Worm (Caenorhabditis elegans) whole organism, late embryonic: ENCODE measurements around the gene C48B4.11.

ENCODE experiments used
- C08G9.2 ChIP-seq: sonication (generic microtip); optimal IDR thresholded peaks from 2 replicates; lab custom pipeline; 2016; ENCODE audit warnings: mild to moderate bottlenecking, missing genetic modification characterization, moderate library complexity, missing compliant biosample characterization
- C38D4.7 ChIP-seq: fragments of 200-800 bp; sonication (Bioruptor generic); optimal IDR thresholded peaks from 2 replicates; lab custom pipeline; 2018; ENCODE audit warnings: mild to moderate bottlenecking, missing genetic modification characterization, moderate library complexity, missing compliant biosample characterization
- K02D7.2 ChIP-seq: sonication (generic microtip); optimal IDR thresholded peaks from 2 replicates; lab custom pipeline; 2017; ENCODE audit warnings: mild to moderate bottlenecking, missing genetic modification characterization, missing compliant biosample characterization
- Y22D7AL.16 ChIP-seq: sonication (generic microtip); optimal IDR thresholded peaks from 2 replicates; lab custom pipeline; 2016; ENCODE audit warnings: missing genetic modification characterization, missing compliant biosample characterization
- ama-1 ChIP-seq: fragments of 150-350 bp; optimal IDR thresholded peaks from 2 replicates; lab custom pipeline; 2014
- ceh-14 ChIP-seq: sonication (generic microtip); optimal IDR thresholded peaks from 2 replicates; lab custom pipeline; 2016; ENCODE audit warnings: missing genotype, missing genetic modification characterization, missing compliant biosample characterization
- ceh-18 ChIP-seq: sonication (generic microtip); optimal IDR thresholded peaks from 2 replicates; lab custom pipeline; 2016; ENCODE audit warnings: missing genetic modification characterization, missing compliant biosample characterization
- ceh-19 ChIP-seq: fragments of 200-800 bp; sonication (Bioruptor generic); optimal IDR thresholded peaks from 2 replicates; lab custom pipeline; 2018; ENCODE audit warnings: mild to moderate bottlenecking, missing genetic modification characterization, missing compliant biosample characterization
- ceh-2 ChIP-seq: sonication (generic microtip); optimal IDR thresholded peaks from 2 replicates; lab custom pipeline; 2016; ENCODE audit warnings: missing genotype, missing genetic modification characterization, missing compliant biosample characterization
- ceh-22 ChIP-seq: sonication (generic microtip); optimal IDR thresholded peaks from 2 replicates; lab custom pipeline; 2017; ENCODE audit warnings: missing biosample characterization, missing genetic modification characterization
- ceh-24 ChIP-seq: sonication (generic microtip); optimal IDR thresholded peaks from 2 replicates; lab custom pipeline; 2016; ENCODE audit warnings: mild to moderate bottlenecking, missing genetic modification characterization, missing compliant biosample characterization
- ceh-34 ChIP-seq: sonication (generic microtip); optimal IDR thresholded peaks from 2 replicates; lab custom pipeline; 2016; ENCODE audit warnings: mild to moderate bottlenecking, missing genetic modification characterization, missing compliant biosample characterization
- ceh-45 ChIP-seq: fragments of 200-800 bp; sonication (Bioruptor generic); IDR thresholded peaks from 2 replicates; pipeline ENCODE4 v1.3.6; 2022; ENCODE audit warnings: missing genetic modification reagents, missing genetic modification characterization, missing compliant biosample characterization
- ceh-48 ChIP-seq: sonication (generic microtip); optimal IDR thresholded peaks from 2 replicates; lab custom pipeline; 2016; ENCODE audit warnings: missing genetic modification characterization, inconsistent platforms, missing compliant biosample characterization
- ceh-9 ChIP-seq: sonication (generic microtip); optimal IDR thresholded peaks from 2 replicates; lab custom pipeline; 2016; ENCODE audit warnings: mild to moderate bottlenecking, missing genetic modification characterization, inconsistent platforms, missing compliant biosample characterization
- che-1 ChIP-seq: sonication (generic microtip); optimal IDR thresholded peaks from 2 replicates; lab custom pipeline; 2016; ENCODE audit warnings: mild to moderate bottlenecking, missing genetic modification characterization, missing compliant biosample characterization
- dve-1 ChIP-seq: sonication (generic microtip); optimal IDR thresholded peaks from 2 replicates; lab custom pipeline; 2017; ENCODE audit warnings: antibody characterized with exemption, mild to moderate bottlenecking, missing genetic modification characterization, missing compliant biosample characterization
- elt-2 ChIP-seq: sonication (generic microtip); optimal IDR thresholded peaks from 2 replicates; lab custom pipeline; 2016; ENCODE audit warnings: missing genetic modification reagents, missing genetic modification characterization, missing compliant biosample characterization
- elt-4 ChIP-seq: sonication (generic microtip); optimal IDR thresholded peaks from 2 replicates; lab custom pipeline; 2016; ENCODE audit warnings: missing genetic modification characterization, missing compliant biosample characterization
- ets-4 ChIP-seq: sonication (generic microtip); optimal IDR thresholded peaks from 2 replicates; lab custom pipeline; 2016; ENCODE audit warnings: missing genetic modification characterization, missing compliant biosample characterization
- fax-1 ChIP-seq: sonication (generic microtip); optimal IDR thresholded peaks from 2 replicates; lab custom pipeline; 2016; ENCODE audit warnings: missing genotype, missing genetic modification characterization, missing compliant biosample characterization
- fkh-10 ChIP-seq: fragments of 150-350 bp; optimal IDR thresholded peaks from 2 replicates; lab custom pipeline; 2014; ENCODE audit warnings: missing biosample characterization, missing genetic modification reagents, missing genetic modification characterization
- fkh-6 ChIP-seq: sonication (generic microtip); optimal IDR thresholded peaks from 2 replicates; lab custom pipeline; 2016; ENCODE audit warnings: missing genetic modification characterization, missing compliant biosample characterization
- hlh-13 ChIP-seq: fragments of 200-800 bp; sonication (Bioruptor generic); optimal IDR thresholded peaks from 2 replicates; lab custom pipeline; 2018; ENCODE audit warnings: mild to moderate bottlenecking, missing genetic modification characterization, missing compliant biosample characterization
- hlh-6 ChIP-seq: sonication (generic microtip); optimal IDR thresholded peaks from 2 replicates; lab custom pipeline; 2016; ENCODE audit warnings: missing genotype, missing genetic modification characterization, missing compliant biosample characterization
- hlh-8 ChIP-seq: sonication (generic microtip); optimal IDR thresholded peaks from 2 replicates; lab custom pipeline; 2016; ENCODE audit warnings: missing genotype, missing genetic modification characterization, missing compliant biosample characterization
- lim-6 ChIP-seq: sonication (generic microtip); optimal IDR thresholded peaks from 2 replicates; lab custom pipeline; 2016; ENCODE audit warnings: missing genetic modification characterization, missing compliant biosample characterization
- madf-2 ChIP-seq: sonication (generic microtip); optimal IDR thresholded peaks from 2 replicates; lab custom pipeline; 2017; ENCODE audit warnings: missing genetic modification characterization, missing compliant biosample characterization
- mec-3 ChIP-seq: sonication (generic microtip); optimal IDR thresholded peaks from 2 replicates; lab custom pipeline; 2016; ENCODE audit warnings: borderline replicate concordance, missing genetic modification characterization, missing compliant biosample characterization
- nfya-1 ChIP-seq: sonication (generic microtip); optimal IDR thresholded peaks from 2 replicates; lab custom pipeline; 2017; ENCODE audit warnings: missing genetic modification characterization, mild to moderate bottlenecking, missing compliant biosample characterization, antibody characterized with exemption, moderate library complexity
- nhr-11 ChIP-seq: fragments of 150-350 bp; optimal IDR thresholded peaks from 2 replicates; lab custom pipeline; 2014; ENCODE audit warnings: missing biosample characterization, missing genetic modification characterization
- nhr-232 ChIP-seq: sonication (generic microtip); optimal IDR thresholded peaks from 2 replicates; lab custom pipeline; 2016; ENCODE audit warnings: missing genetic modification characterization, missing compliant biosample characterization
- npax-4 ChIP-seq: sonication (generic microtip); optimal IDR thresholded peaks from 2 replicates; lab custom pipeline; 2016; ENCODE audit warnings: missing genetic modification characterization, missing compliant biosample characterization
- pag-3 ChIP-seq: sonication (generic microtip); optimal IDR thresholded peaks from 2 replicates; lab custom pipeline; 2016; ENCODE audit warnings: missing compliant biosample characterization, missing genetic modification characterization, borderline replicate concordance
- pax-1 ChIP-seq: fragments of 150-350 bp; optimal IDR thresholded peaks from 2 replicates; lab custom pipeline; 2014; ENCODE audit warnings: missing biosample characterization, missing genetic modification characterization
- pros-1 ChIP-seq: fragments of 150-350 bp; optimal IDR thresholded peaks from 2 replicates; lab custom pipeline; 2014; ENCODE audit warnings: missing biosample characterization, missing genetic modification reagents, missing genetic modification characterization
- ref-2 ChIP-seq: sonication (generic microtip); optimal IDR thresholded peaks from 2 replicates; lab custom pipeline; 2016; ENCODE audit warnings: missing genetic modification characterization, missing compliant biosample characterization
- syd-9 ChIP-seq: sonication (generic microtip); optimal IDR thresholded peaks from 2 replicates; lab custom pipeline; 2016; ENCODE audit warnings: mild to moderate bottlenecking, missing genetic modification characterization, moderate library complexity, missing compliant biosample characterization
- tbx-2 ChIP-seq: sonication (generic microtip); optimal IDR thresholded peaks from 2 replicates; lab custom pipeline; 2016; ENCODE audit warnings: missing genetic modification characterization, missing compliant biosample characterization
- tbx-7 ChIP-seq: sonication (generic microtip); optimal IDR thresholded peaks from 2 replicates; lab custom pipeline; 2016; ENCODE audit warnings: missing genotype, missing genetic modification characterization, missing compliant biosample characterization
- ttx-3 ChIP-seq: sonication (generic microtip); optimal IDR thresholded peaks from 2 replicates; lab custom pipeline; 2016; ENCODE audit warnings: missing genetic modification reagents, missing genetic modification characterization, missing compliant biosample characterization
- unc-3 ChIP-seq, 2 experiments: fragments of 200-800 bp in 1 of 2; sonication (Bioruptor generic) in 1 of 2; sonication (generic microtip) in 1 of 2; conservative IDR thresholded peaks in 1 of 2; optimal IDR thresholded peaks in 1 of 2; 2 replicates each; pipeline versions ENCODE4 v1.3.6 to Lab custom; 2016 to 2022; ENCODE audit warnings: missing compliant biosample characterization in 2 of 2, missing genetic modification characterization in 2 of 2, missing genetic modification reagents in 1 of 2
- unc-42 ChIP-seq: sonication (generic microtip); optimal IDR thresholded peaks from 2 replicates; lab custom pipeline; 2016; ENCODE audit warnings: missing genotype, missing genetic modification characterization, missing compliant biosample characterization
- unc-55 ChIP-seq: sonication (generic microtip); optimal IDR thresholded peaks from 2 replicates; lab custom pipeline; 2017; ENCODE audit warnings: missing biosample characterization, missing genetic modification reagents, missing genetic modification characterization
- unc-86 ChIP-seq: sonication (generic microtip); optimal IDR thresholded peaks from 2 replicates; lab custom pipeline; 2016; ENCODE audit warnings: missing genetic modification characterization, missing compliant biosample characterization

Gene C48B4.11

ce11 chrIII:9558463-9558862, 7.5 kb downstream of the C48B4.11 start, which contains the start of gene C48B4.6:
Gene C48B4.6, minus strand, starts transcription at chrIII:9558563.
- TF ChIP-seq syd-9 (tag; lab: Kevin White, UChicago) = no peak
- TF ChIP-seq K02D7.2 (tag; lab: Kevin White, UChicago) = no peak
- no peak for TF ChIP-seq mec-3
- no peak for TF ChIP-seq nhr-11 (tag; lab: Kevin White, UChicago)
- no peak for TF ChIP-seq unc-3 (GFP tag; conservative IDR thresholded peaks at IDR 0.05; lab: Robert Waterston, UW)
- no peak for TF ChIP-seq unc-3 (tag; optimal IDR thresholded peaks at IDR 0.05; lab: Kevin White, UChicago)
- TF ChIP-seq lim-6 (tag; lab: Kevin White, UChicago) = no peak
- no peak for TF ChIP-seq ets-4 (tag; lab: Kevin White, UChicago)
- TF ChIP-seq hlh-6 (tag; lab: Kevin White, UChicago) = no peak
- TF ChIP-seq ceh-48 = no peak
- TF ChIP-seq ttx-3 (tag; lab: Kevin White, UChicago) = no peak
- no peak for TF ChIP-seq ceh-14 (tag; lab: Kevin White, UChicago)

- no peak for TF ChIP-seq npax-4 (tag; lab: Kevin White, UChicago)
- no peak for TF ChIP-seq ceh-24 (tag; lab: Kevin White, UChicago)
- no peak for TF ChIP-seq ceh-22 (tag; lab: Kevin White, UChicago)
- TF ChIP-seq hlh-13 (GFP tag; lab: Kevin White, UChicago) = no peak
- TF ChIP-seq elt-4 (tag; lab: Kevin White, UChicago) = no peak
- no peak for TF ChIP-seq ceh-34 (tag; lab: Kevin White, UChicago)
- TF ChIP-seq C08G9.2 = no peak
- no peak for TF ChIP-seq tbx-2 (tag; lab: Kevin White, UChicago)
- no peak for TF ChIP-seq unc-86 (tag; lab: Kevin White, UChicago)
- no peak for TF ChIP-seq K02D7.2 (tag; lab: Kevin White, UChicago)
- TF ChIP-seq ceh-19 (GFP tag; lab: Kevin White, UChicago) = no peak
- TF ChIP-seq dve-1 (tag; lab: Kevin White, UChicago) = no peak
- no peak for TF ChIP-seq tbx-7 (tag; lab: Kevin White, UChicago)
- TF ChIP-seq fkh-6 (tag; lab: Kevin White, UChicago) = no peak
- no peak for TF ChIP-seq madf-2 (tag; lab: Kevin White, UChicago)
- TF ChIP-seq Y22D7AL.16 (tag; lab: Kevin White, UChicago) = no peak
- no peak for TF ChIP-seq unc-3 (GFP tag; conservative IDR thresholded peaks at IDR 0.05; lab: Robert Waterston, UW)
- TF ChIP-seq unc-3 (tag; optimal IDR thresholded peaks at IDR 0.05; lab: Kevin White, UChicago) = no peak
- TF ChIP-seq mec-3 = no peak
- TF ChIP-seq hlh-8 (tag; lab: Kevin White, UChicago) = no peak
- no peak for TF ChIP-seq elt-2 (tag; lab: Kevin White, UChicago)
- TF ChIP-seq, all 69 proteins: peak for 0
Measured at ce11 chrIII:9556300-9556699, 9.6 kb downstream of the C48B4.11 start, which contains the start of gene ZK1098.11. Gene ZK1098.11, plus strand, starts transcription at chrIII:9556600.

ce11 chrIII:9546016-9546659, 19.8 kb downstream of the C48B4.11 start, which contains the start of gene unc-16:
Gene unc-16, plus strand, starts transcription at chrIII:9546258.
- TF ChIP-seq elt-4 (tag; lab: Kevin White, UChicago) (no peak), ceh-14 (tag; lab: Kevin White, UChicago) (no peak), nhr-11 (tag; lab: Kevin White, UChicago) (no peak), unc-3 (GFP tag; conservative IDR thresholded peaks at IDR 0.05; lab: Robert Waterston, UW) (no peak), unc-3 (tag; optimal IDR thresholded peaks at IDR 0.05; lab: Kevin White, UChicago) (no peak), elt-2 (tag; lab: Kevin White, UChicago) (peak; percentile 47), unc-42 (peak; percentile 36), madf-2 (tag; lab: Kevin White, UChicago) (no peak), ceh-2 (tag; lab: Kevin White, UChicago) (no peak), K02D7.2 (tag; lab: Kevin White, UChicago) (no peak), fax-1 (tag; lab: Kevin White, UChicago) (no peak), C38D4.7 (GFP tag; lab: Kevin White, UChicago) (no peak), ceh-9 (tag; lab: Kevin White, UChicago) (no peak), unc-55 (GFP tag; lab: Kevin White, UChicago) (peak; percentile 90), che-1 (tag; lab: Kevin White, UChicago) (no peak), fkh-10 (GFP tag; lab: Kevin White, UChicago) (no peak), unc-86 (tag; lab: Kevin White, UChicago) (peak; percentile 0), nfya-1 (peak; percentile 95), lim-6 (tag; lab: Kevin White, UChicago) (no peak), pag-3 (tag; lab: Kevin White, UChicago) (no peak), pros-1 (tag; lab: Kevin White, UChicago) (no peak), nhr-232 (tag; lab: Kevin White, UChicago) (no peak), ama-1 (lab: Kevin White, UChicago) (peak; percentile 1), ceh-24 (tag; lab: Kevin White, UChicago) (no peak), ceh-34 (tag; lab: Kevin White, UChicago) (peak; percentile 70), pax-1 (no peak), ceh-18 (peak; percentile 58), ref-2 (tag; lab: Kevin White, UChicago) (peak; percentile 25), hlh-6 (tag; lab: Kevin White, UChicago) (no peak), ceh-45 (GFP tag; lab: Robert Waterston, UW) (no peak)
